Fruit fly (Drosophila melanogaster) whole organism, embryonic: Measurements from ENCODE around the gene RpL13.

Experiments
- ATbp ChIP-seq: fragments of 200-800 bp; sonication (Bioruptor generic); optimal IDR thresholded peaks from 2 replicates; lab custom pipeline; 2017; ENCODE audit warnings: missing biosample characterization, mild to moderate bottlenecking, missing genetic modification characterization, missing genetic modification reagents
- Abd-B ChIP-seq: fragments of 200-800 bp; sonication (Bioruptor generic); optimal IDR thresholded peaks from 2 replicates; lab custom pipeline; 2018; ENCODE audit warnings: missing biosample characterization, mild to moderate bottlenecking, missing genetic modification characterization, moderate library complexity
- Atf3 ChIP-seq: fragments of 200-800 bp; sonication (Bioruptor generic); optimal IDR thresholded peaks from 3 replicates; lab custom pipeline; 2016; ENCODE audit warnings: missing biosample characterization, missing genetic modification characterization
- Blimp-1 ChIP-seq: fragments of 200-800 bp; sonication (Bioruptor generic); optimal IDR thresholded peaks from 3 replicates; lab custom pipeline; 2018; ENCODE audit warnings: missing biosample characterization, missing genetic modification characterization, mild to moderate bottlenecking, moderate library complexity, missing genetic modification reagents
- CG10654 ChIP-seq: fragments of 200-800 bp; sonication (Bioruptor generic); optimal IDR thresholded peaks from 2 replicates; lab custom pipeline; 2016; ENCODE audit warnings: missing biosample characterization, missing genetic modification characterization
- CG12391 ChIP-seq: fragments of 200-800 bp; sonication (Bioruptor generic); optimal IDR thresholded peaks from 3 replicates; lab custom pipeline; 2018; ENCODE audit warnings: missing biosample characterization, mild to moderate bottlenecking, missing genetic modification characterization, moderate library complexity
- CG17802 ChIP-seq: fragments of 200-800 bp; sonication (Bioruptor generic); optimal IDR thresholded peaks from 2 replicates; lab custom pipeline; 2018; ENCODE audit warnings: missing biosample characterization, mild to moderate bottlenecking, missing genetic modification characterization, moderate library complexity
- CG17829 ChIP-seq: fragments of 200-800 bp; optimal IDR thresholded peaks from 2 replicates; lab custom pipeline; 2019; ENCODE audit warnings: missing biosample characterization, mild to moderate bottlenecking, missing genetic modification characterization, moderate library complexity
- CG18476 ChIP-seq: fragments of 200-800 bp; sonication (Bioruptor generic); optimal IDR thresholded peaks from 2 replicates; lab custom pipeline; 2016; ENCODE audit warnings: missing biosample characterization, mild to moderate bottlenecking, missing genetic modification characterization
- CG2889 ChIP-seq: fragments of 200-800 bp; sonication (Bioruptor generic); IDR thresholded peaks from 3 replicates; pipeline ENCODE4 v1.3.6; 2022; ENCODE audit warnings: missing biosample characterization, missing genetic modification characterization
- CG31224 ChIP-seq: fragments of 200-800 bp; sonication (Bioruptor generic); IDR thresholded peaks from 2 replicates; pipeline ENCODE4 v1.3.6; 2022; ENCODE audit warnings: missing biosample characterization, missing genetic modification characterization
- CG31388 ChIP-seq: fragments of 200-800 bp; sonication (Bioruptor generic); optimal IDR thresholded peaks from 2 replicates; lab custom pipeline; 2016; ENCODE audit warnings: missing biosample characterization, missing genetic modification characterization
- CG3407 ChIP-seq: fragments of 200-800 bp; sonication (Bioruptor generic); optimal IDR thresholded peaks from 2 replicates; lab custom pipeline; 2018; ENCODE audit warnings: missing biosample characterization, mild to moderate bottlenecking, missing genetic modification characterization
- CG34422 ChIP-seq: fragments of 200-800 bp; sonication (Bioruptor generic); IDR thresholded peaks from 3 replicates; pipeline ENCODE4 v1.3.6; 2022; ENCODE audit warnings: missing biosample characterization, missing genetic modification characterization
- CG9215 ChIP-seq: fragments of 200-800 bp; sonication (Bioruptor generic); IDR thresholded peaks from 2 replicates; pipeline ENCODE4 v1.3.6; 2022; ENCODE audit warnings: missing biosample characterization, missing genetic modification characterization
- D19A ChIP-seq: fragments of 200-800 bp; optimal IDR thresholded peaks from 3 replicates; lab custom pipeline; 2019; ENCODE audit warnings: missing biosample characterization, mild to moderate bottlenecking, missing genetic modification characterization, moderate library complexity
- Dref ChIP-seq: fragments of 200-800 bp; sonication (Bioruptor generic); IDR thresholded peaks from 2 replicates; pipeline ENCODE4 v1.3.6; 2022; ENCODE audit warnings: missing biosample characterization, missing genetic modification characterization
- Hsf ChIP-seq: fragments of 200-800 bp; sonication (Bioruptor generic); optimal IDR thresholded peaks from 3 replicates; lab custom pipeline; 2016; ENCODE audit warnings: missing biosample characterization, missing genetic modification characterization
- Kr ChIP-seq: fragments of 200-800 bp; sonication (Bioruptor generic); optimal IDR thresholded peaks from 2 replicates; lab custom pipeline; 2017; ENCODE audit warnings: missing biosample characterization, mild to moderate bottlenecking, missing genetic modification characterization
- Lpt ChIP-seq: fragments of >200 bp; optimal IDR thresholded peaks from 2 replicates; lab custom pipeline; 2018; ENCODE audit warnings: missing biosample characterization, missing genetic modification characterization
- NC2β ChIP-seq: fragments of 200-800 bp; sonication (Bioruptor generic); optimal IDR thresholded peaks from 2 replicates; lab custom pipeline; 2016; ENCODE audit warnings: missing biosample characterization, missing genetic modification characterization
- Nf-YA ChIP-seq: fragments of 200-800 bp; sonication (Bioruptor generic); IDR thresholded peaks from 2 replicates; pipeline ENCODE4 v1.3.6; 2022; ENCODE audit warnings: missing biosample characterization, missing genetic modification characterization
- Sox100B ChIP-seq: fragments of 200-800 bp; sonication (Bioruptor generic); optimal IDR thresholded peaks from 3 replicates; lab custom pipeline; 2018; ENCODE audit warnings: missing biosample characterization, mild to moderate bottlenecking, missing genetic modification characterization
- Sox102F ChIP-seq: fragments of 200-800 bp; sonication (Bioruptor generic); optimal IDR thresholded peaks from 2 replicates; lab custom pipeline; 2018; ENCODE audit warnings: missing biosample characterization, mild to moderate bottlenecking, missing genetic modification characterization, moderate library complexity
- Sry-β ChIP-seq: fragments of 200-800 bp; sonication (Bioruptor generic); optimal IDR thresholded peaks from 2 replicates; lab custom pipeline; 2018; ENCODE audit warnings: missing biosample characterization, mild to moderate bottlenecking, missing genetic modification characterization, moderate library complexity
- Ssrp ChIP-seq: fragments of 200-800 bp; sonication (Bioruptor generic); optimal IDR thresholded peaks from 2 replicates; lab custom pipeline; 2018; ENCODE audit warnings: missing biosample characterization, mild to moderate bottlenecking, missing genetic modification characterization, moderate library complexity
- Usf ChIP-seq: fragments of 200-800 bp; sonication (Bioruptor generic); optimal IDR thresholded peaks from 2 replicates; lab custom pipeline; 2017; ENCODE audit warnings: missing genotype, missing biosample characterization, missing genetic modification characterization
- ab ChIP-seq: fragments of 200-800 bp; sonication (Bioruptor generic); optimal IDR thresholded peaks from 2 replicates; lab custom pipeline; 2016; ENCODE audit warnings: missing biosample characterization, missing genetic modification characterization
- ap ChIP-seq: fragments of 200-800 bp; sonication (Bioruptor generic); IDR thresholded peaks from 2 replicates; pipeline ENCODE4 v1.3.6; 2022; ENCODE audit warnings: missing biosample characterization, missing genetic modification characterization
- bab2 ChIP-seq: fragments of 200-800 bp; sonication (Bioruptor generic); optimal IDR thresholded peaks from 2 replicates; lab custom pipeline; 2016; ENCODE audit warnings: missing biosample characterization, missing genetic modification characterization
- br ChIP-seq: fragments of >200 bp; optimal IDR thresholded peaks from 2 replicates; lab custom pipeline; 2017
- chn ChIP-seq: fragments of 200-800 bp; sonication (Bioruptor generic); optimal IDR thresholded peaks from 2 replicates; lab custom pipeline; 2016; ENCODE audit warnings: missing biosample characterization, missing genetic modification characterization
- corto ChIP-seq: fragments of 200-800 bp; sonication (Bioruptor generic); optimal IDR thresholded peaks from 2 replicates; lab custom pipeline; 2016; ENCODE audit warnings: missing biosample characterization, mild to moderate bottlenecking, missing genetic modification characterization, moderate library complexity
- grn ChIP-seq: fragments of 200-800 bp; sonication (Bioruptor generic); optimal IDR thresholded peaks from 3 replicates; lab custom pipeline; 2017; ENCODE audit warnings: missing biosample characterization, missing genetic modification characterization
- hth ChIP-seq: fragments of >200 bp; optimal IDR thresholded peaks from 2 replicates; lab custom pipeline; 2017; ENCODE audit warnings: inconsistent platforms
- ken ChIP-seq: fragments of 200-800 bp; sonication (Bioruptor generic); IDR thresholded peaks from 3 replicates; pipeline ENCODE4 v1.3.6; 2022; ENCODE audit warnings: missing biosample characterization, missing genetic modification characterization
- kni ChIP-seq: fragments of 200-800 bp; sonication (Bioruptor generic); optimal IDR thresholded peaks from 3 replicates; lab custom pipeline; 2017; ENCODE audit warnings: mild to moderate bottlenecking, missing biosample characterization, missing genetic modification reagents, missing genetic modification characterization
- luna ChIP-seq: fragments of 200-800 bp; sonication (Bioruptor generic); optimal IDR thresholded peaks from 2 replicates; lab custom pipeline; 2016; ENCODE audit warnings: missing biosample characterization, missing genetic modification characterization
- mam ChIP-seq: fragments of 200-800 bp; sonication (Bioruptor generic); optimal IDR thresholded peaks from 3 replicates; lab custom pipeline; 2016; ENCODE audit warnings: missing biosample characterization, missing genetic modification characterization
- otp ChIP-seq: fragments of 200-800 bp; sonication (Bioruptor generic); IDR thresholded peaks from 3 replicates; pipeline ENCODE4, ENCODE4 v1.3.6; 2022; ENCODE audit warnings: missing biosample characterization, missing genetic modification characterization
- pan ChIP-seq, 4 experiments: fragments of >200 bp in 3 of 4; fragments of 200-800 bp in 1 of 4; sonication (Bioruptor generic) in 1 of 4; optimal IDR thresholded peaks in 3 of 4; IDR thresholded peaks in 1 of 4; 2 replicates each; pipeline versions ENCODE4 v1.3.6 to Lab custom; 2017 to 2022; ENCODE audit warnings: missing biosample characterization in 2 of 4, missing genetic modification characterization in 2 of 4, mixed read lengths in 1 of 4
- psq ChIP-seq: fragments of 200-800 bp; sonication (Bioruptor generic); optimal IDR thresholded peaks from 2 replicates; lab custom pipeline; 2017; ENCODE audit warnings: missing biosample characterization, missing genetic modification characterization
- rib ChIP-seq: fragments of 200-800 bp; sonication (Bioruptor generic); IDR thresholded peaks from 2 replicates; pipeline ENCODE4 v1.3.6; 2022; ENCODE audit warnings: missing biosample characterization, missing genetic modification characterization
- sc ChIP-seq, 3 experiments: fragments of >200 bp in 2 of 3; fragments of 200-800 bp in 1 of 3; sonication (Bioruptor generic) in 1 of 3; optimal IDR thresholded peaks; 2 replicates in 2 of 3; 3 replicates in 1 of 3; lab custom pipeline; 2017; ENCODE audit warnings: mild to moderate bottlenecking in 1 of 3, missing biosample characterization in 1 of 3, missing genetic modification characterization in 1 of 3, missing genetic modification reagents in 1 of 3
- slp2 ChIP-seq: fragments of 200-800 bp; sonication (Bioruptor generic); optimal IDR thresholded peaks from 2 replicates; lab custom pipeline; 2016; ENCODE audit warnings: missing biosample characterization, missing genetic modification characterization
- sr ChIP-seq: fragments of 200-800 bp; sonication (Bioruptor generic); IDR thresholded peaks from 3 replicates; pipeline ENCODE4 v1.3.6; 2022; ENCODE audit warnings: missing biosample characterization, missing genetic modification characterization
- ssp ChIP-seq: fragments of 200-800 bp; sonication (Bioruptor generic); IDR thresholded peaks from 2 replicates; pipeline ENCODE4 v1.3.6; 2022; ENCODE audit warnings: missing biosample characterization, missing genetic modification characterization
- sug ChIP-seq: fragments of 200-800 bp; optimal IDR thresholded peaks from 2 replicates; lab custom pipeline; 2019; ENCODE audit warnings: missing biosample characterization, mild to moderate bottlenecking, missing genetic modification characterization, moderate library complexity
- ttk ChIP-seq: fragments of 200-800 bp; sonication (Bioruptor generic); IDR thresholded peaks from 2 replicates; pipeline ENCODE4 v2.1.2; 2022; ENCODE audit warnings: missing biosample characterization, missing genetic modification characterization
- unpg ChIP-seq: fragments of 200-800 bp; sonication (Bioruptor generic); optimal IDR thresholded peaks from 3 replicates; lab custom pipeline; 2018; ENCODE audit warnings: missing biosample characterization, mild to moderate bottlenecking, missing genetic modification characterization, moderate library complexity
- usp ChIP-seq: fragments of >200 bp; optimal IDR thresholded peaks from 2 replicates; lab custom pipeline; 2017; ENCODE audit warnings: missing biosample characterization, missing genetic modification characterization
- vvl ChIP-seq: fragments of 200-800 bp; sonication (Bioruptor generic); IDR thresholded peaks from 2 replicates; pipeline ENCODE4 v1.3.6; 2022; ENCODE audit warnings: missing biosample characterization, missing genetic modification characterization

RpL13 gene

DNA sequence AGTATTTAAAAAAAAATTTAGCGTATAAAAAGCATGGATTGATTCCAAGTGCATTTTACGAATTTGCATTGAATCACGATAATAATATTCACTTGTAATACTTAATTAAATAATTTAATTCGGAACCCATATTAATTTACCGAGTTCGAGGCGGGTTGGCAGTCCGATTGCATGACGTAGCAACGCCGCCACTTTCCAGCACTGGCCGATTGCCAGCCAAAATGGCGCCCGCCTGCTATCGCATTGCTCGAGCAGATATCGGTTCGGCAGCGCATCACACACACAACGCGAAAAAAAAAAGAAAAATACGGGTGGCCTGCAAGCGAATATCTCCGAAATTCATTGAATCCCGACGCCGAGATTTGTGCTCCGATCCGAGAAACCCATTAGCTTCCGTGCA, 36.5 kb downstream of the RpL13 start, which contains the start of gene Ndf (continued):
- TF ChIP-seq D19A: peak; percentile 35
- no peak for TF ChIP-seq Blimp-1 (GFP tag; lab: Kevin White, UChicago)
- peak; percentile 61 for TF ChIP-seq CG17829
- peak; percentile 50 for TF ChIP-seq CG17802 (tag; lab: Kevin White, UChicago)
- peak; percentile 77 for TF ChIP-seq Hsf
- TF ChIP-seq CG34422: peak; percentile 78
- TF ChIP-seq sug (tag; lab: Kevin White, UChicago): peak; percentile 59
- no peak for TF ChIP-seq psq (GFP tag; lab: Kevin White, UChicago)
- peak; percentile 39; the same call in 1 of the 2 replicates for TF ChIP-seq ttk (GFP tag; lab: Robert Waterston, UW)
- TF ChIP-seq CG31388 (GFP tag; lab: Kevin White, UChicago): no peak
- no peak for TF ChIP-seq hth (lab: Kevin White, UChicago)
- no peak for TF ChIP-seq sr
- peak; percentile 39 for TF ChIP-seq bab2
- peak; percentile 43 for TF ChIP-seq CG18476 (GFP tag; lab: Kevin White, UChicago)
- TF ChIP-seq luna (GFP tag; lab: Kevin White, UChicago): no peak
- TF ChIP-seq Dref (GFP tag; lab: Robert Waterston, UW): peak; percentile 96
- peak; percentile 46 for TF ChIP-seq Sox100B (GFP tag; lab: Kevin White, UChicago)
- peak; percentile 43 for TF ChIP-seq CG3407 (GFP tag; lab: Kevin White, UChicago)
- peak; percentile 30 for TF ChIP-seq CG10654 (GFP tag; lab: Kevin White, UChicago)
- TF ChIP-seq CG9215: peak; percentile 63
- TF ChIP-seq Sry-β: peak; percentile 18
- peak; percentile 45 for TF ChIP-seq ssp
- TF ChIP-seq CG2889: no peak
- TF ChIP-seq kni (GFP tag; lab: Kevin White, UChicago): peak; percentile 2
- no peak for TF ChIP-seq Kr
- peak; percentile 39 for TF ChIP-seq unpg
- no peak for TF ChIP-seq sc (optimal IDR thresholded peaks at IDR 0.05; lab: Kevin White, UChicago)
- no peak for TF ChIP-seq sc (GFP tag; optimal IDR thresholded peaks at IDR 0.05; lab: Kevin White, UChicago)
- TF ChIP-seq usp (GFP tag; lab: Kevin White, UChicago): no peak
- TF ChIP-seq Usf: peak; percentile 26
- TF ChIP-seq rib: no peak
- TF ChIP-seq slp2 (GFP tag; lab: Kevin White, UChicago): no peak
- no peak for TF ChIP-seq corto (GFP tag; lab: Kevin White, UChicago)
- no peak for TF ChIP-seq grn (GFP tag; lab: Kevin White, UChicago)
- no peak for TF ChIP-seq ap
- TF ChIP-seq otp: peak; percentile 68
- TF ChIP-seq CG12391: peak; percentile 80
- no peak for TF ChIP-seq ab (GFP tag; lab: Kevin White, UChicago)
- peak; percentile 28 for TF ChIP-seq Atf3 (GFP tag; lab: Kevin White, UChicago)
- TF ChIP-seq br (lab: Kevin White, UChicago): no peak
- TF ChIP-seq ATbp (GFP tag; lab: Kevin White, UChicago): no peak
- peak; percentile 72 for TF ChIP-seq mam (GFP tag; lab: Kevin White, UChicago)
- TF ChIP-seq Lpt (GFP tag; lab: Kevin White, UChicago): no peak
- TF ChIP-seq vvl (GFP tag; lab: Robert Waterston, UW): peak; percentile 82
- TF ChIP-seq Ssrp (tag; lab: Kevin White, UChicago): peak; percentile 26
- TF ChIP-seq Abd-B (GFP tag; lab: Kevin White, UChicago): peak; percentile 22
- no peak for TF ChIP-seq pan (optimal IDR thresholded peaks at IDR 0.05; lab: Kevin White, UChicago)
- peak in 1 of 2 experiments; percentile 68 for TF ChIP-seq pan (GFP tag; optimal IDR thresholded peaks at IDR 0.05 in 1 of 2, IDR thresholded peaks at IDR 0.05 in 1 of 2)
- no peak; the same call in 1 of the 2 replicates for TF ChIP-seq Nf-YA (GFP tag; lab: Robert Waterston, UW)
- peak; percentile 69 for TF ChIP-seq NC2β (GFP tag; lab: Kevin White, UChicago)
- TF ChIP-seq Sox102F (GFP tag; lab: Kevin White, UChicago): no peak
- peak; percentile 64 for TF ChIP-seq chn (GFP tag; lab: Kevin White, UChicago)
- peak; percentile 56 for TF ChIP-seq CG31224 (GFP tag; lab: Robert Waterston, UW)
- TF ChIP-seq ken (GFP tag; lab: Robert Waterston, UW): peak; percentile 83
